Worm (Caenorhabditis elegans) whole organism, L1 larva: ENCODE measurements around the gene unc-132.
A peak's percentile ranks its signal among the peaks of the same experiment; 100 is the strongest.

Experiments used
- C34B4.2 ChIP-seq: sonication (generic microtip); optimal IDR thresholded peaks from 2 replicates; lab custom pipeline; 2017; ENCODE audit warnings: mild to moderate bottlenecking, missing genetic modification characterization, missing compliant biosample characterization
- aly-2 ChIP-seq: fragments of 150-350 bp; optimal IDR thresholded peaks from 2 replicates; lab custom pipeline; 2014; ENCODE audit warnings: missing biosample characterization, missing genetic modification characterization
- ceh-8 ChIP-seq: fragments of 200-800 bp; sonication (Bioruptor generic); optimal IDR thresholded peaks from 2 replicates; lab custom pipeline; 2018; ENCODE audit warnings: mild to moderate bottlenecking, missing genetic modification characterization, moderate library complexity, missing compliant biosample characterization
- ceh-82 ChIP-seq, 3 experiments: fragments of 150-350 bp in 1 of 3; sonication (generic microtip) in 2 of 3; optimal IDR thresholded peaks; 2 replicates each; lab custom pipeline; 2014 to 2017; ENCODE audit warnings: missing biosample characterization in 3 of 3, missing genetic modification characterization in 3 of 3
- ceh-90 ChIP-seq: sonication (generic microtip); optimal IDR thresholded peaks from 2 replicates; lab custom pipeline; 2016; ENCODE audit warnings: missing genetic modification characterization, missing compliant biosample characterization
- ces-1 ChIP-seq: fragments of 150-350 bp; optimal IDR thresholded peaks from 2 replicates; lab custom pipeline; 2014; ENCODE audit warnings: missing biosample characterization, missing genetic modification reagents, missing genetic modification characterization
- egl-27 ChIP-seq, 2 experiments: fragments of 150-350 bp in 1 of 2; sonication (generic microtip); optimal IDR thresholded peaks; 3 replicates each; lab custom pipeline; 2017 to 2018; ENCODE audit warnings: missing biosample characterization in 2 of 2, missing genetic modification characterization in 2 of 2, missing genetic modification reagents in 2 of 2
- elt-3 ChIP-seq, 6 experiments: fragments of 150-350 bp in 1 of 6; sonication (generic microtip); optimal IDR thresholded peaks; 2 replicates each; lab custom pipeline; 2017 to 2018; ENCODE audit warnings: missing biosample characterization in 6 of 6, missing genetic modification characterization in 6 of 6, inconsistent platforms in 1 of 6
- fkh-8 ChIP-seq: sonication (generic microtip); optimal IDR thresholded peaks from 2 replicates; lab custom pipeline; 2016; ENCODE audit warnings: mild to moderate bottlenecking, missing genetic modification characterization, missing compliant biosample characterization
- hlh-4 ChIP-seq: sonication (generic microtip); optimal IDR thresholded peaks from 2 replicates; lab custom pipeline; 2016; ENCODE audit warnings: mild to moderate bottlenecking, missing genetic modification characterization, missing compliant biosample characterization
- irx-1 ChIP-seq: sonication (generic microtip); optimal IDR thresholded peaks from 2 replicates; lab custom pipeline; 2016; ENCODE audit warnings: missing genetic modification characterization, missing compliant biosample characterization
- jun-1 ChIP-seq: fragments of 150-350 bp; optimal IDR thresholded peaks from 2 replicates; lab custom pipeline; 2014; ENCODE audit warnings: missing biosample characterization, missing genetic modification reagents, missing genetic modification characterization
- lin-13 ChIP-seq: fragments of 150-350 bp; optimal IDR thresholded peaks from 2 replicates; lab custom pipeline; 2014; ENCODE audit warnings: missing biosample characterization, missing genetic modification reagents, missing genetic modification characterization
- lin-14 ChIP-seq: fragments of 200-800 bp; sonication (Bioruptor generic); optimal IDR thresholded peaks from 2 replicates; lab custom pipeline; 2018; ENCODE audit warnings: mild to moderate bottlenecking, missing genetic modification characterization, moderate library complexity, missing compliant biosample characterization
- lin-39 ChIP-seq: fragments of 150-350 bp; optimal IDR thresholded peaks from 2 replicates; lab custom pipeline; 2014; ENCODE audit warnings: missing biosample characterization, missing genetic modification reagents, missing genetic modification characterization
- lir-3 ChIP-seq: sonication (generic microtip); optimal IDR thresholded peaks from 2 replicates; lab custom pipeline; 2016; ENCODE audit warnings: mild to moderate bottlenecking, missing genetic modification characterization, moderate library complexity, missing compliant biosample characterization; ENCODE audit not compliant: poor library complexity
- lsy-2 ChIP-seq, 2 experiments: fragments of 150-350 bp; optimal IDR thresholded peaks; 2 replicates each; lab custom pipeline; 2014; ENCODE audit warnings: missing biosample characterization in 2 of 2, missing genetic modification characterization in 2 of 2
- mdl-1 ChIP-seq, 2 experiments: fragments of 150-350 bp; optimal IDR thresholded peaks; 2 replicates each; lab custom pipeline; 2014 to 2017; ENCODE audit warnings: missing biosample characterization in 2 of 2, missing genetic modification characterization in 2 of 2, inconsistent platforms in 1 of 2
- mep-1 ChIP-seq: fragments of 150-350 bp; optimal IDR thresholded peaks from 2 replicates; lab custom pipeline; 2014; ENCODE audit warnings: missing biosample characterization, missing genetic modification characterization
- nhr-71 ChIP-seq: sonication (generic microtip); optimal IDR thresholded peaks from 2 replicates; lab custom pipeline; 2016; ENCODE audit warnings: mild to moderate bottlenecking, missing genetic modification characterization, moderate library complexity, missing compliant biosample characterization
- nhr-84 ChIP-seq: sonication (generic microtip); optimal IDR thresholded peaks from 2 replicates; lab custom pipeline; 2017; ENCODE audit warnings: missing biosample characterization, missing genetic modification characterization
- nhr-90 ChIP-seq: sonication (generic microtip); optimal IDR thresholded peaks from 2 replicates; lab custom pipeline; 2016; ENCODE audit warnings: mild to moderate bottlenecking, missing genetic modification characterization, missing compliant biosample characterization; ENCODE audit not compliant: poor library complexity
- pag-3 ChIP-seq: sonication (generic microtip); optimal IDR thresholded peaks from 2 replicates; lab custom pipeline; 2017; ENCODE audit warnings: missing genetic modification characterization, mild to moderate bottlenecking, missing compliant biosample characterization, antibody characterized with exemption, borderline replicate concordance; ENCODE audit not compliant: insufficient read depth
- pax-3 ChIP-seq: fragments of 200-800 bp; sonication (Bioruptor generic); optimal IDR thresholded peaks from 2 replicates; lab custom pipeline; 2018; ENCODE audit warnings: mild to moderate bottlenecking, missing genetic modification characterization, moderate library complexity, missing compliant biosample characterization
- pqm-1 ChIP-seq: sonication (generic microtip); optimal IDR thresholded peaks from 3 replicates; lab custom pipeline; 2017; ENCODE audit warnings: missing biosample characterization, missing genetic modification characterization
- rnt-1 ChIP-seq: sonication (generic microtip); optimal IDR thresholded peaks from 2 replicates; lab custom pipeline; 2016; ENCODE audit warnings: mild to moderate bottlenecking, missing genetic modification characterization, moderate library complexity, missing compliant biosample characterization
- snpc-4 ChIP-seq: fragments of 150-350 bp; optimal IDR thresholded peaks from 2 replicates; lab custom pipeline; 2014; ENCODE audit warnings: missing biosample characterization, missing genetic modification characterization
- snu-23 ChIP-seq: sonication (generic microtip); optimal IDR thresholded peaks from 2 replicates; lab custom pipeline; 2016; ENCODE audit warnings: missing genetic modification characterization, missing compliant biosample characterization
- sptf-1 ChIP-seq: fragments of 150-350 bp; optimal IDR thresholded peaks from 2 replicates; lab custom pipeline; 2014; ENCODE audit warnings: missing biosample characterization, missing genetic modification characterization
- tbx-2 ChIP-seq: sonication (generic microtip); optimal IDR thresholded peaks from 2 replicates; lab custom pipeline; 2016; ENCODE audit warnings: missing genetic modification characterization, missing compliant biosample characterization
- tlp-1 ChIP-seq: fragments of 150-350 bp; optimal IDR thresholded peaks from 2 replicates; lab custom pipeline; 2014; ENCODE audit warnings: missing biosample characterization, missing genetic modification characterization
- unc-98 ChIP-seq: fragments of 200-800 bp; sonication (Bioruptor generic); IDR thresholded peaks from 2 replicates; pipeline ENCODE4 v1.3.6; 2022; ENCODE audit warnings: missing genetic modification characterization, missing compliant biosample characterization
- vab-15 ChIP-seq: sonication (generic microtip); optimal IDR thresholded peaks from 2 replicates; lab custom pipeline; 2017; ENCODE audit warnings: missing genotype, mild to moderate bottlenecking, missing genetic modification characterization, missing compliant biosample characterization
- zag-1 ChIP-seq: fragments of 150-350 bp; optimal IDR thresholded peaks from 2 replicates; lab custom pipeline; 2014; ENCODE audit warnings: missing biosample characterization, missing genetic modification characterization

The unc-132 gene

ce11 chrV:3706167-3706566 lies 19.3 kb downstream of the unc-132 start:
- TF ChIP-seq elt-3 (tag; optimal IDR thresholded peaks at IDR 0.05; lab: Kevin White, UChicago) (no peak), C34B4.2 (tag; lab: Kevin White, UChicago) (no peak), pax-3 (tag; lab: Kevin White, UChicago) (no peak), lir-3 (tag; lab: Kevin White, UChicago) (no peak), snpc-4 (tag; lab: Kevin White, UChicago) (no peak), zag-1 (no peak), pqm-1 (tag; lab: Kevin White, UChicago) (no peak), lin-13 (GFP tag; lab: Kevin White, UChicago) (no peak), tlp-1 (tag; lab: Kevin White, UChicago) (no peak), lin-14 (GFP tag; lab: Kevin White, UChicago) (no peak), lin-39 (no peak), egl-27 (tag; optimal IDR thresholded peaks at IDR 0.05; lab: Kevin White, UChicago) (no peak), sptf-1 (tag; lab: Kevin White, UChicago) (no peak)

ce11 chrV:3706893-3707292 lies 20.0 kb downstream of the unc-132 start:
- TF ChIP-seq zag-1 (no peak), aly-2 (tag; lab: Kevin White, UChicago) (no peak), ceh-8 (GFP tag; lab: Kevin White, UChicago) (peak; percentile 11)

- no peak for TF ChIP-seq pag-3 (tag; lab: Kevin White, UChicago)
- no peak for TF ChIP-seq aly-2 (tag; lab: Kevin White, UChicago)
- TF ChIP-seq nhr-84 (tag; lab: Kevin White, UChicago), result no peak
- TF ChIP-seq unc-98 (GFP tag; lab: Robert Waterston, UW), result no peak
- no peak for TF ChIP-seq mep-1 (tag; lab: Kevin White, UChicago)
- no peak for TF ChIP-seq ceh-8 (GFP tag; lab: Kevin White, UChicago)
- no peak for TF ChIP-seq ceh-90 (tag; lab: Kevin White, UChicago)
- no peak for TF ChIP-seq ces-1 (GFP tag; lab: Kevin White, UChicago)
- no peak for TF ChIP-seq C34B4.2 (tag; lab: Kevin White, UChicago)
- no peak for TF ChIP-seq jun-1 (tag; lab: Kevin White, UChicago)
- no peak for TF ChIP-seq ceh-82 (tag; optimal IDR thresholded peaks at IDR 0.05; lab: Kevin White, UChicago)
- no peak for TF ChIP-seq nhr-71 (tag; lab: Kevin White, UChicago)
- no peak for TF ChIP-seq hlh-4 (tag; lab: Kevin White, UChicago)
- no peak for TF ChIP-seq irx-1
- no peak for TF ChIP-seq mdl-1 (tag; optimal IDR thresholded peaks at IDR 0.05; lab: Kevin White, UChicago)
Observed at ce11 chrV:3711544-3711943, 24.6 kb downstream of the unc-132 start.

ce11 chrV:3712192-3712591 lies 25.3 kb downstream of the unc-132 start:
- TF ChIP-seq vab-15 (tag; lab: Kevin White, UChicago) (no peak), rnt-1 (tag; lab: Kevin White, UChicago) (no peak), nhr-90 (no peak), lin-14 (GFP tag; lab: Kevin White, UChicago) (no peak), fkh-8 (peak; percentile 14), tbx-2 (tag; lab: Kevin White, UChicago) (peak; percentile 8), lsy-2 (tag; optimal IDR thresholded peaks at IDR 0.05; lab: Kevin White, UChicago) (peak in 1 of 2 experiments; percentile 1)

- TF ChIP-seq snu-23 (GFP tag; lab: Kevin White, UChicago), result peak; percentile 0
- no peak for TF ChIP-seq pax-3 (tag; lab: Kevin White, UChicago)
Observed at ce11 chrV:3712955-3713354, 26.0 kb downstream of the unc-132 start.
